Worm (Caenorhabditis elegans) whole organism, midembryonic: Measurements from ENCODE around the gene skr-20.

Experiments
- cog-1 ChIP-seq: sonication (generic microtip); optimal IDR thresholded peaks from 2 replicates; lab custom pipeline; 2016; ENCODE audit warnings: missing genetic modification characterization, missing compliant biosample characterization
- klf-2 ChIP-seq: fragments of 200-800 bp; sonication (Bioruptor generic); conservative IDR thresholded peaks from 2 replicates; pipeline ENCODE4 v1.3.6; 2022; ENCODE audit warnings: missing genetic modification reagents, missing genetic modification characterization, missing compliant biosample characterization
- med-1 ChIP-seq: sonication (generic microtip); optimal IDR thresholded peaks from 2 replicates; lab custom pipeline; 2017; ENCODE audit warnings: missing genetic modification characterization, mild to moderate bottlenecking, missing compliant biosample characterization, antibody characterized with exemption, missing genetic modification reagents; ENCODE audit not compliant: insufficient read depth
- ref-1 ChIP-seq: fragments of 200-800 bp; sonication (Bioruptor generic); conservative IDR thresholded peaks from 2 replicates; pipeline ENCODE4 v1.3.6; 2022; ENCODE audit warnings: missing genetic modification reagents, missing genetic modification characterization, missing compliant biosample characterization

ce11 chrX:13220609-13221008 lies 2.7 kb downstream of the skr-20 start:
- no peak for TF ChIP-seq med-1 (GFP tag; lab: Kevin White, UChicago)
- no peak for TF ChIP-seq cog-1 (tag; lab: Kevin White, UChicago)
- TF ChIP-seq ref-1, result no peak
- TF ChIP-seq klf-2, result no peak
